Fruit fly (Drosophila melanogaster) whole organism, embryonic: ENCODE results near the gene CG15358.

Experiments
- ATbp ChIP-seq: fragments of 200-800 bp; sonication (Bioruptor generic); optimal IDR thresholded peaks from 2 replicates; lab custom pipeline; 2017; ENCODE audit warnings: missing biosample characterization, mild to moderate bottlenecking, missing genetic modification characterization, missing genetic modification reagents
- CG10366 ChIP-seq: fragments of 200-800 bp; sonication (Bioruptor generic); IDR thresholded peaks from 2 replicates; pipeline ENCODE4 v1.3.6; 2022; ENCODE audit warnings: missing biosample characterization, missing genetic modification characterization
- CG13287 ChIP-seq: fragments of 200-800 bp; sonication (Bioruptor generic); IDR thresholded peaks from 2 replicates; pipeline ENCODE4 v1.3.6; 2022; ENCODE audit warnings: missing biosample characterization, missing genetic modification characterization; ENCODE audit not compliant: partially characterized antibody
- CG13894 ChIP-seq: fragments of 200-800 bp; sonication (Bioruptor generic); optimal IDR thresholded peaks from 3 replicates; lab custom pipeline; 2018; ENCODE audit warnings: missing biosample characterization, mild to moderate bottlenecking, missing genetic modification characterization, moderate library complexity
- CG15601 ChIP-seq: fragments of 200-800 bp; sonication (Bioruptor generic); optimal IDR thresholded peaks from 3 replicates; lab custom pipeline; 2019; ENCODE audit warnings: missing biosample characterization, mild to moderate bottlenecking, missing genetic modification characterization, moderate library complexity
- CG17361 ChIP-seq: fragments of 200-800 bp; sonication (Bioruptor generic); IDR thresholded peaks from 3 replicates; pipeline ENCODE4 v1.3.6; 2022; ENCODE audit warnings: missing biosample characterization, missing genetic modification characterization
- CG18476 ChIP-seq: fragments of 200-800 bp; sonication (Bioruptor generic); optimal IDR thresholded peaks from 2 replicates; lab custom pipeline; 2016; ENCODE audit warnings: missing biosample characterization, mild to moderate bottlenecking, missing genetic modification characterization
- CG2202 ChIP-seq: fragments of 200-800 bp; sonication (Bioruptor generic); optimal IDR thresholded peaks from 2 replicates; lab custom pipeline; 2018; ENCODE audit warnings: missing biosample characterization, mild to moderate bottlenecking, missing genetic modification characterization
- CG33213 ChIP-seq: fragments of 200-800 bp; sonication (Bioruptor generic); optimal IDR thresholded peaks from 3 replicates; lab custom pipeline; 2016; ENCODE audit warnings: missing biosample characterization, missing genetic modification characterization
- CG3995 ChIP-seq: fragments of 200-800 bp; sonication (Bioruptor generic); optimal IDR thresholded peaks from 3 replicates; lab custom pipeline; 2016; ENCODE audit warnings: missing biosample characterization, missing genetic modification characterization
- CG4617 ChIP-seq: fragments of 200-800 bp; sonication (Bioruptor generic); optimal IDR thresholded peaks from 3 replicates; lab custom pipeline; 2016; ENCODE audit warnings: missing biosample characterization, missing genetic modification characterization, borderline replicate concordance
- CG7745 ChIP-seq: fragments of 200-800 bp; sonication (Bioruptor generic); optimal IDR thresholded peaks from 2 replicates; lab custom pipeline; 2018; ENCODE audit warnings: missing biosample characterization, mild to moderate bottlenecking, missing genetic modification characterization, moderate library complexity
- CG8290 ChIP-seq, 3 experiments: fragments of 200-800 bp; sonication (Bioruptor generic); optimal IDR thresholded peaks; 2 replicates each; lab custom pipeline; 2016 to 2019; ENCODE audit warnings: missing biosample characterization in 3 of 3, missing genetic modification characterization in 3 of 3, mild to moderate bottlenecking in 2 of 3, moderate library complexity in 1 of 3
- Dad ChIP-seq: fragments of 200-800 bp; sonication (Bioruptor generic); optimal IDR thresholded peaks from 3 replicates; lab custom pipeline; 2016; ENCODE audit warnings: missing biosample characterization, missing genetic modification characterization
- Dip2 ChIP-seq: fragments of 200-800 bp; sonication (Bioruptor generic); IDR thresholded peaks from 2 replicates; pipeline ENCODE4 v1.3.6; 2022; ENCODE audit warnings: missing biosample characterization, missing genetic modification characterization
- Dp ChIP-seq: fragments of 200-800 bp; sonication (Bioruptor generic); optimal IDR thresholded peaks from 2 replicates; lab custom pipeline; 2018; ENCODE audit warnings: missing biosample characterization, mild to moderate bottlenecking, missing genetic modification characterization, moderate library complexity
- GATAe ChIP-seq: fragments of 200-800 bp; sonication (Bioruptor generic); conservative IDR thresholded peaks from 2 replicates; pipeline ENCODE4 v1.3.6; 2022; ENCODE audit warnings: missing biosample characterization, missing genetic modification characterization
- HLH54F ChIP-seq: fragments of 200-800 bp; sonication (Bioruptor generic); optimal IDR thresholded peaks from 3 replicates; lab custom pipeline; 2016; ENCODE audit warnings: missing biosample characterization, missing genetic modification characterization
- HmgD ChIP-seq: fragments of 200-800 bp; sonication (Bioruptor generic); optimal IDR thresholded peaks from 3 replicates; lab custom pipeline; 2016; ENCODE audit warnings: missing biosample characterization, missing genetic modification characterization
- HmgZ ChIP-seq: fragments of 200-800 bp; sonication (Bioruptor generic); optimal IDR thresholded peaks from 2 replicates; lab custom pipeline; 2018; ENCODE audit warnings: missing biosample characterization, mild to moderate bottlenecking, missing genetic modification characterization
- Hr3 ChIP-seq: fragments of 200-800 bp; sonication (Bioruptor generic); optimal IDR thresholded peaks from 3 replicates; lab custom pipeline; 2016; ENCODE audit warnings: missing biosample characterization, missing genetic modification characterization
- MTF-1 ChIP-seq: fragments of 200-800 bp; sonication (Bioruptor generic); optimal IDR thresholded peaks from 2 replicates; lab custom pipeline; 2018; ENCODE audit warnings: missing biosample characterization, mild to moderate bottlenecking, missing genetic modification characterization, borderline replicate concordance
- Pdp1 ChIP-seq, 2 experiments: fragments of 200-800 bp; sonication (Bioruptor generic); optimal IDR thresholded peaks; 3 replicates each; lab custom pipeline; 2016; ENCODE audit warnings: missing biosample characterization in 2 of 2, missing genetic modification characterization in 2 of 2, mild to moderate bottlenecking in 1 of 2, moderate library complexity in 1 of 2
- Poxn ChIP-seq: fragments of 200-800 bp; sonication (Bioruptor generic); IDR thresholded peaks from 2 replicates; pipeline ENCODE4 v1.3.6; 2022; ENCODE audit warnings: missing biosample characterization, missing genetic modification characterization
- Sry-δ ChIP-seq: fragments of 200-800 bp; sonication (Bioruptor generic); optimal IDR thresholded peaks from 2 replicates; lab custom pipeline; 2016; ENCODE audit warnings: missing biosample characterization, missing genetic modification characterization
- bbx ChIP-seq: fragments of 200-800 bp; sonication (Bioruptor generic); IDR thresholded peaks from 2 replicates; pipeline ENCODE4 v1.3.6; 2022; ENCODE audit warnings: missing biosample characterization, missing genetic modification characterization; ENCODE audit not compliant: partially characterized antibody
- bowl ChIP-seq: fragments of 200-800 bp; sonication (Bioruptor generic); IDR thresholded peaks from 2 replicates; pipeline ENCODE4 v1.3.6; 2022; ENCODE audit warnings: missing biosample characterization, missing genetic modification characterization
- corto ChIP-seq: fragments of 200-800 bp; sonication (Bioruptor generic); optimal IDR thresholded peaks from 2 replicates; lab custom pipeline; 2016; ENCODE audit warnings: missing biosample characterization, mild to moderate bottlenecking, missing genetic modification characterization, moderate library complexity
- croc ChIP-seq: fragments of 200-800 bp; sonication (Bioruptor generic); conservative IDR thresholded peaks from 3 replicates; pipeline ENCODE4 v1.3.6; 2022; ENCODE audit warnings: missing biosample characterization, missing genetic modification characterization
- cwo ChIP-seq: fragments of 200-800 bp; sonication (Bioruptor generic); optimal IDR thresholded peaks from 3 replicates; lab custom pipeline; 2017; ENCODE audit warnings: missing biosample characterization, missing genetic modification characterization, mild to moderate bottlenecking, moderate library complexity, missing genetic modification reagents
- dati ChIP-seq: fragments of 200-800 bp; sonication (Bioruptor generic); IDR thresholded peaks from 2 replicates; pipeline ENCODE4 v1.3.6; 2022; ENCODE audit warnings: missing biosample characterization, missing genetic modification characterization
- exex ChIP-seq: fragments of 200-800 bp; sonication (Bioruptor generic); optimal IDR thresholded peaks from 4 replicates; lab custom pipeline; 2018; ENCODE audit warnings: missing biosample characterization, mild to moderate bottlenecking, missing genetic modification characterization, moderate library complexity
- fd96Cb ChIP-seq: fragments of 200-800 bp; sonication (Bioruptor generic); optimal IDR thresholded peaks from 2 replicates; lab custom pipeline; 2018; ENCODE audit warnings: missing biosample characterization, mild to moderate bottlenecking, missing genetic modification characterization, moderate library complexity
- ftz-f1 ChIP-seq: fragments of 200-800 bp; sonication (Bioruptor generic); optimal IDR thresholded peaks from 2 replicates; lab custom pipeline; 2016; ENCODE audit warnings: missing biosample characterization, missing genetic modification characterization
- gsb-n ChIP-seq: fragments of 200-800 bp; sonication (Bioruptor generic); optimal IDR thresholded peaks from 3 replicates; lab custom pipeline; 2018; ENCODE audit warnings: missing biosample characterization, mild to moderate bottlenecking, missing genetic modification characterization
- ham ChIP-seq: fragments of 200-800 bp; sonication (Bioruptor generic); IDR thresholded peaks from 2 replicates; pipeline ENCODE4 v1.3.6; 2022; ENCODE audit warnings: missing biosample characterization, missing genetic modification characterization
- mam ChIP-seq: fragments of 200-800 bp; sonication (Bioruptor generic); optimal IDR thresholded peaks from 3 replicates; lab custom pipeline; 2016; ENCODE audit warnings: missing biosample characterization, missing genetic modification characterization
- onecut ChIP-seq: fragments of 200-800 bp; sonication (Bioruptor generic); IDR thresholded peaks from 2 replicates; pipeline ENCODE4 v1.3.6; 2022; ENCODE audit warnings: missing biosample characterization, missing genetic modification characterization
- pfk ChIP-seq: fragments of 200-800 bp; sonication (Bioruptor generic); optimal IDR thresholded peaks from 2 replicates; lab custom pipeline; 2018; ENCODE audit warnings: missing biosample characterization, mild to moderate bottlenecking, missing genetic modification characterization, moderate library complexity
- pros ChIP-seq: fragments of 200-800 bp; sonication (Bioruptor generic); optimal IDR thresholded peaks from 3 replicates; lab custom pipeline; 2019; ENCODE audit warnings: missing biosample characterization, mild to moderate bottlenecking, missing genetic modification characterization, moderate library complexity
- schlank ChIP-seq: fragments of 200-800 bp; sonication (Bioruptor generic); optimal IDR thresholded peaks from 2 replicates; lab custom pipeline; 2018; ENCODE audit warnings: missing biosample characterization, mild to moderate bottlenecking, missing genetic modification characterization
- sisA ChIP-seq: fragments of 200-800 bp; sonication (Bioruptor generic); IDR thresholded peaks from 2 replicates; pipeline ENCODE4 v1.3.6; 2022; ENCODE audit warnings: missing biosample characterization, missing genetic modification characterization
- ssp ChIP-seq: fragments of 200-800 bp; sonication (Bioruptor generic); IDR thresholded peaks from 2 replicates; pipeline ENCODE4 v1.3.6; 2022; ENCODE audit warnings: missing biosample characterization, missing genetic modification characterization
- unc-4 ChIP-seq: fragments of 200-800 bp; sonication (Bioruptor generic); IDR thresholded peaks from 2 replicates; pipeline ENCODE4 v1.3.6; 2022; ENCODE audit warnings: missing biosample characterization, missing genetic modification characterization; ENCODE audit not compliant: partially characterized antibody
- wek ChIP-seq: fragments of 200-800 bp; sonication (Bioruptor generic); optimal IDR thresholded peaks from 3 replicates; lab custom pipeline; 2018; ENCODE audit warnings: missing biosample characterization, mild to moderate bottlenecking, missing genetic modification characterization, moderate library complexity
- zfh1 ChIP-seq: fragments of 200-800 bp; sonication (Bioruptor generic); IDR thresholded peaks from 3 replicates; pipeline ENCODE4 v1.3.6; 2022; ENCODE audit warnings: missing biosample characterization, missing genetic modification characterization

Gene CG15358

DNA sequence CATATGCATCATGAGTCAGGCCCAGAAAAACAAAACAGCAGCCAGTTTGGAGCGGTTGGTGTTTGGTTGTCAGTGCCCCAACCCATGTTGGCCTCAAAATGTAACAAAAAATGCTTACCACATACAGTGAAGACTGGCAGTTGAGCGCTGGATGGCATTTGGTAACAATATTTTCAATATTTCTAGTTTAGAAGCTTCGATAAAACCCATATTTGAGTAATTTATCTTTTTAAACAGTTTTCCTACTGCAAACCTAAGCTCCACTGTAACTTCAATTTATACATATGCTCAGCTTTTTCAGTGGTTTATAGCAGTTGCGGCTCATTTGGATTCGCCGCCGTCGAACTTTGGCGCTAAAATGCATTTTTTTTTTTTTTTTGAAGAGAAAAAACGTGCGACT, 33.4 kb upstream of the CG15358 start (continued):
- TF ChIP-seq onecut (GFP tag; lab: Robert Waterston, UW), result no peak
- TF ChIP-seq CG13894 (tag; lab: Kevin White, UChicago), result no peak
- TF ChIP-seq CG10366 (GFP tag; lab: Robert Waterston, UW), result peak; percentile 70
- TF ChIP-seq wek, result no peak
- no peak for TF ChIP-seq Sry-δ (GFP tag; lab: Kevin White, UChicago)
- TF ChIP-seq CG7745 (tag; lab: Kevin White, UChicago), result no peak
- TF ChIP-seq bbx (GFP tag; lab: Robert Waterston, UW), result no peak
- no peak for TF ChIP-seq HmgZ (tag; lab: Kevin White, UChicago)
- no peak for TF ChIP-seq mam (GFP tag; lab: Kevin White, UChicago)
- no peak for TF ChIP-seq CG4617 (GFP tag; lab: Kevin White, UChicago)
- TF ChIP-seq zfh1 (GFP tag; lab: Robert Waterston, UW), result peak; percentile 71
- TF ChIP-seq pros (GFP tag; lab: Kevin White, UChicago), result no peak
- no peak for TF ChIP-seq Dp (GFP tag; lab: Kevin White, UChicago)
- peak; percentile 35; the same call in 2 of the 3 replicates for TF ChIP-seq croc (GFP tag; lab: Robert Waterston, UW)
- no peak for TF ChIP-seq CG18476 (GFP tag; lab: Kevin White, UChicago)
- no peak for TF ChIP-seq cwo (GFP tag; lab: Kevin White, UChicago)
- no peak for TF ChIP-seq Dip2
- no peak for TF ChIP-seq pfk (GFP tag; lab: Kevin White, UChicago)
- TF ChIP-seq CG8290 (GFP tag; optimal IDR thresholded peaks at IDR 0.05; lab: Kevin White, UChicago), result no peak
- TF ChIP-seq CG8290 (tag; optimal IDR thresholded peaks at IDR 0.05; lab: Kevin White, UChicago), result peak in 1 of 2 experiments; percentile 26
- TF ChIP-seq Hr3 (GFP tag; lab: Kevin White, UChicago), result peak; percentile 45
- TF ChIP-seq MTF-1, result no peak
- TF ChIP-seq fd96Cb (tag; lab: Kevin White, UChicago), result peak; percentile 36
- TF ChIP-seq Dad (GFP tag; lab: Kevin White, UChicago), result no peak
- peak in 1 of 2 experiments; percentile 43 for TF ChIP-seq Pdp1 (GFP tag; optimal IDR thresholded peaks at IDR 0.05; lab: Kevin White, UChicago)
- no peak for TF ChIP-seq GATAe (GFP tag; lab: Robert Waterston, UW)
- no peak for TF ChIP-seq Poxn (GFP tag; lab: Robert Waterston, UW)
- TF ChIP-seq CG13287 (GFP tag; lab: Robert Waterston, UW), result no peak
- no peak for TF ChIP-seq CG33213 (GFP tag; lab: Kevin White, UChicago)
- no peak for TF ChIP-seq HLH54F (GFP tag; lab: Kevin White, UChicago)
- no peak for TF ChIP-seq unc-4 (GFP tag; lab: Robert Waterston, UW)
- TF ChIP-seq CG3995 (GFP tag; lab: Kevin White, UChicago), result no peak
- no peak for TF ChIP-seq corto (GFP tag; lab: Kevin White, UChicago)
- TF ChIP-seq exex (tag; lab: Kevin White, UChicago), result no peak
- no peak for TF ChIP-seq CG15601
- no peak for TF ChIP-seq schlank (tag; lab: Kevin White, UChicago)
- no peak for TF ChIP-seq CG2202 (tag; lab: Kevin White, UChicago)
- TF ChIP-seq dati (GFP tag; lab: Robert Waterston, UW), result no peak
- 0 out of 2 replicates have a peak, but pooled peaks have one; percentile 51 for TF ChIP-seq bowl (GFP tag; lab: Robert Waterston, UW)
- TF ChIP-seq sisA (GFP tag; lab: Robert Waterston, UW), result peak; percentile 73
- peak; percentile 52; the same call in 2 of the 3 replicates for TF ChIP-seq CG17361 (GFP tag; lab: Robert Waterston, UW)
- TF ChIP-seq ham (GFP tag; lab: Robert Waterston, UW), result no peak
- no peak for TF ChIP-seq ssp (GFP tag; lab: Robert Waterston, UW)
- no peak for TF ChIP-seq ftz-f1 (GFP tag; lab: Kevin White, UChicago)
- peak; percentile 6 for TF ChIP-seq gsb-n (tag; lab: Kevin White, UChicago)
- peak; percentile 77 for TF ChIP-seq ATbp (GFP tag; lab: Kevin White, UChicago)
- TF ChIP-seq HmgD (GFP tag; lab: Kevin White, UChicago), result no peak
